Worm (Caenorhabditis elegans): ENCODE measurements around the gene sqv-4.

ce11 chrV:10681117-10681959, 20.1 kb upstream of the sqv-4 start:
- TF ChIP-seq B0310.2 (tag; optimal IDR thresholded peaks at IDR 0.05) (no peak), ama-1 (optimal IDR thresholded peaks at IDR 0.05) (no peak), ceh-13 (GFP tag; optimal IDR thresholded peaks at IDR 0.05) (no peak), pes-1 (GFP tag; IDR thresholded peaks at IDR 0.05) (no peak), tra-4 (tag; optimal IDR thresholded peaks at IDR 0.05) (no peak), hmbx-1 (tag; optimal IDR thresholded peaks at IDR 0.05) (no peak), flt-1 (GFP tag; IDR thresholded peaks at IDR 0.05) (no peak), scrt-1 (GFP tag; IDR thresholded peaks at IDR 0.05) (no peak), tbx-11 (GFP tag; IDR thresholded peaks at IDR 0.05) (no peak), F13C5.2 (tag; optimal IDR thresholded peaks at IDR 0.05) (no peak), hmg-4 (GFP tag; optimal IDR thresholded peaks at IDR 0.05) (no peak), tbx-37 (GFP tag; conservative IDR thresholded peaks at IDR 0.05) (no peak), sea-1 (GFP tag; conservative IDR thresholded peaks at IDR 0.05) (no peak)

Measured in whole organism, early embryonic.